Fruit fly (Drosophila melanogaster) Kc167 (cell line): Measurements from ENCODE around the gene Cyp308a1.

Source experiments
- Myc ChIP-seq: fragments of >200 bp; optimal IDR thresholded peaks from 2 replicates; lab custom pipeline; 2017; ENCODE audit warnings: missing external identifiers
- h ChIP-seq: fragments of >200 bp; optimal IDR thresholded peaks from 3 replicates; lab custom pipeline; 2018; ENCODE audit warnings: missing external identifiers
- psq ChIP-seq: fragments of >200 bp; optimal IDR thresholded peaks from 2 replicates; lab custom pipeline; 2017; ENCODE audit warnings: missing external identifiers

- TF ChIP-seq Myc: no peak
- TF ChIP-seq h (lab: Kevin White, UChicago): no peak
- TF ChIP-seq psq: no peak
Observed at dm6 chrX:18671545-18672174, 38.0 kb upstream of the Cyp308a1 start.
